Worm (Caenorhabditis elegans): ENCODE measurements around the gene jmjd-4.

DNA sequence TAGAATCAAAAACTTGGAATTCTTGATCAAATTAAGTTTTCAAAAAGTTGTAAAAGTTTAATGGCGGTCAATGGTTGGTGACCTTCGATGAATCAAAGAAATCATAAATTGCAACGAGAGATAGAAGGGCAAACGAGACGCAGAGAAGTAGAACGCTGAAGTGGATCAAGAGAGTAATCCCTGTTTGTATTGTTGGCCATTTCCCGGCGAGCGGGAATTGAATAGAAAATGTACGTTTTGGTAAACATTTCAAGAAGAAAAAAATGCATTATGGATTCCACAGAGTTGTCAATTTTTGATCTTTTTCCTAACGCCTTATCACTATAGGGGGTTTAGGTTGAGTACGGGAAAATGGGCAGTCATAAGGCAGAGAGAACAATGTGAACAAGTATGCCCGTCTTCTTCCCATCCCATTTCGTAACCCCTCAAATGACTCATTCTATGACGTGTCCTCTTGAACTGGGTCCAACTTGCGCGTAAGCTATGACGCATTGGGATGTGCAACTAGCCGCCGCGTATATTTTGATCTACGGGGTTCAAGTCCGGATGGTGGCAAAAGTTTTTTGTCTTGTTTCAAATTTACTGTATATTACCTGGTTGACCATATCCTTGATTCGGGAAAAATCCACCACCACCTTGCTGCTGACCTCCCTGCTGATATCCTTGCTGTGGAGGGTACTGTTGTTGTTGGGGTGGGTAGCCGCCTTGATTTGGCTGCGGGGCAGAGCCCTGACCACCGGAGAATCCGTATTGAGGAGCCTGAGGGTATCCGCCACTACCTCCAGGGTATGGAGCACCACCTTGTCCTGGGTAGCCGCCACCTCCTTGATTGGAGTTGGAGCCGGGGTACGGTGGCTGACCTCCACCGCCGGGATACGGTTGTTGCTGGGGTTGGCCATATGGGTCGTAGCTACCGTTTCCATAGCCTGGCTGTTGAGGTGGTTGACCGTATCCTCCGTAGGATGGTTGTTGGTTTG lies 5.0 kb downstream of the jmjd-4 start:
- no peak for TF ChIP-seq ama-1 (optimal IDR thresholded peaks at IDR 0.05)
- TF ChIP-seq F13C5.2 (tag; optimal IDR thresholded peaks at IDR 0.05): no peak
- TF ChIP-seq tbx-37 (GFP tag; conservative IDR thresholded peaks at IDR 0.05): no peak

All from whole organism, early embryonic.